Worm (Caenorhabditis elegans) whole organism, late embryonic: ENCODE results near the gene R10E8.3.
"Not testable (repeated sequence)": the region's sequence is repeated elsewhere in the genome, so short reads cannot be mapped to it uniquely, and the experiment has no call there.

Source experiments
- C08G9.2 ChIP-seq: sonication (generic microtip); optimal IDR thresholded peaks from 2 replicates; lab custom pipeline; 2016; ENCODE audit warnings: mild to moderate bottlenecking, missing genetic modification characterization, moderate library complexity, missing compliant biosample characterization
- F13H6.1 ChIP-seq: sonication (generic microtip); optimal IDR thresholded peaks from 2 replicates; lab custom pipeline; 2016; ENCODE audit warnings: missing genetic modification characterization, missing compliant biosample characterization
- T23F11.4 ChIP-seq: fragments of 200-800 bp; sonication (Bioruptor generic); optimal IDR thresholded peaks from 2 replicates; lab custom pipeline; 2018; ENCODE audit warnings: mild to moderate bottlenecking, missing genetic modification characterization, missing compliant biosample characterization
- ahr-1 ChIP-seq: sonication (generic microtip); optimal IDR thresholded peaks from 2 replicates; lab custom pipeline; 2016; ENCODE audit warnings: missing genetic modification characterization, missing compliant biosample characterization
- ceh-14 ChIP-seq: sonication (generic microtip); optimal IDR thresholded peaks from 2 replicates; lab custom pipeline; 2016; ENCODE audit warnings: missing genotype, missing genetic modification characterization, missing compliant biosample characterization
- ceh-18 ChIP-seq: sonication (generic microtip); optimal IDR thresholded peaks from 2 replicates; lab custom pipeline; 2016; ENCODE audit warnings: missing genetic modification characterization, missing compliant biosample characterization
- ceh-19 ChIP-seq: fragments of 200-800 bp; sonication (Bioruptor generic); optimal IDR thresholded peaks from 2 replicates; lab custom pipeline; 2018; ENCODE audit warnings: mild to moderate bottlenecking, missing genetic modification characterization, missing compliant biosample characterization
- ceh-2 ChIP-seq: sonication (generic microtip); optimal IDR thresholded peaks from 2 replicates; lab custom pipeline; 2016; ENCODE audit warnings: missing genotype, missing genetic modification characterization, missing compliant biosample characterization
- ceh-24 ChIP-seq: sonication (generic microtip); optimal IDR thresholded peaks from 2 replicates; lab custom pipeline; 2016; ENCODE audit warnings: mild to moderate bottlenecking, missing genetic modification characterization, missing compliant biosample characterization
- ceh-30 ChIP-seq: fragments of 150-350 bp; optimal IDR thresholded peaks from 2 replicates; lab custom pipeline; 2014; ENCODE audit warnings: missing biosample characterization, missing genetic modification characterization
- ceh-34 ChIP-seq: sonication (generic microtip); optimal IDR thresholded peaks from 2 replicates; lab custom pipeline; 2016; ENCODE audit warnings: mild to moderate bottlenecking, missing genetic modification characterization, missing compliant biosample characterization
- ceh-45 ChIP-seq: fragments of 200-800 bp; sonication (Bioruptor generic); IDR thresholded peaks from 2 replicates; pipeline ENCODE4 v1.3.6; 2022; ENCODE audit warnings: missing genetic modification reagents, missing genetic modification characterization, missing compliant biosample characterization
- che-1 ChIP-seq: sonication (generic microtip); optimal IDR thresholded peaks from 2 replicates; lab custom pipeline; 2016; ENCODE audit warnings: mild to moderate bottlenecking, missing genetic modification characterization, missing compliant biosample characterization
- elt-2 ChIP-seq: sonication (generic microtip); optimal IDR thresholded peaks from 2 replicates; lab custom pipeline; 2016; ENCODE audit warnings: missing genetic modification reagents, missing genetic modification characterization, missing compliant biosample characterization
- elt-4 ChIP-seq: sonication (generic microtip); optimal IDR thresholded peaks from 2 replicates; lab custom pipeline; 2016; ENCODE audit warnings: missing genetic modification characterization, missing compliant biosample characterization
- ets-4 ChIP-seq: sonication (generic microtip); optimal IDR thresholded peaks from 2 replicates; lab custom pipeline; 2016; ENCODE audit warnings: missing genetic modification characterization, missing compliant biosample characterization
- fax-1 ChIP-seq: sonication (generic microtip); optimal IDR thresholded peaks from 2 replicates; lab custom pipeline; 2016; ENCODE audit warnings: missing genotype, missing genetic modification characterization, missing compliant biosample characterization
- hlh-13 ChIP-seq: fragments of 200-800 bp; sonication (Bioruptor generic); optimal IDR thresholded peaks from 2 replicates; lab custom pipeline; 2018; ENCODE audit warnings: mild to moderate bottlenecking, missing genetic modification characterization, missing compliant biosample characterization
- hlh-30 ChIP-seq: sonication (generic microtip); optimal IDR thresholded peaks from 2 replicates; lab custom pipeline; 2017; ENCODE audit warnings: antibody characterized with exemption, missing genetic modification characterization, missing compliant biosample characterization; ENCODE audit not compliant: insufficient read depth
- hlh-6 ChIP-seq: sonication (generic microtip); optimal IDR thresholded peaks from 2 replicates; lab custom pipeline; 2016; ENCODE audit warnings: missing genotype, missing genetic modification characterization, missing compliant biosample characterization
- hlh-8 ChIP-seq: sonication (generic microtip); optimal IDR thresholded peaks from 2 replicates; lab custom pipeline; 2016; ENCODE audit warnings: missing genotype, missing genetic modification characterization, missing compliant biosample characterization
- lim-6 ChIP-seq: sonication (generic microtip); optimal IDR thresholded peaks from 2 replicates; lab custom pipeline; 2016; ENCODE audit warnings: missing genetic modification characterization, missing compliant biosample characterization
- madf-2 ChIP-seq: sonication (generic microtip); optimal IDR thresholded peaks from 2 replicates; lab custom pipeline; 2017; ENCODE audit warnings: missing genetic modification characterization, missing compliant biosample characterization
- mec-3 ChIP-seq: sonication (generic microtip); optimal IDR thresholded peaks from 2 replicates; lab custom pipeline; 2016; ENCODE audit warnings: borderline replicate concordance, missing genetic modification characterization, missing compliant biosample characterization
- nhr-11 ChIP-seq: fragments of 150-350 bp; optimal IDR thresholded peaks from 2 replicates; lab custom pipeline; 2014; ENCODE audit warnings: missing biosample characterization, missing genetic modification characterization
- nhr-232 ChIP-seq: sonication (generic microtip); optimal IDR thresholded peaks from 2 replicates; lab custom pipeline; 2016; ENCODE audit warnings: missing genetic modification characterization, missing compliant biosample characterization
- npax-4 ChIP-seq: sonication (generic microtip); optimal IDR thresholded peaks from 2 replicates; lab custom pipeline; 2016; ENCODE audit warnings: missing genetic modification characterization, missing compliant biosample characterization
- odd-2 ChIP-seq: sonication (generic microtip); optimal IDR thresholded peaks from 2 replicates; lab custom pipeline; 2017; ENCODE audit warnings: antibody characterized with exemption, mild to moderate bottlenecking, missing genetic modification characterization, missing compliant biosample characterization
- pag-3 ChIP-seq: sonication (generic microtip); optimal IDR thresholded peaks from 2 replicates; lab custom pipeline; 2016; ENCODE audit warnings: missing compliant biosample characterization, missing genetic modification characterization, borderline replicate concordance
- pha-2 ChIP-seq: sonication (generic microtip); optimal IDR thresholded peaks from 2 replicates; lab custom pipeline; 2017; ENCODE audit warnings: mild to moderate bottlenecking, missing genetic modification characterization, missing compliant biosample characterization
- pha-4 ChIP-seq: fragments of 150-350 bp; optimal IDR thresholded peaks from 2 replicates; lab custom pipeline; 2018; ENCODE audit warnings: missing biosample characterization, missing genetic modification reagents, missing genetic modification characterization
- pros-1 ChIP-seq: fragments of 150-350 bp; optimal IDR thresholded peaks from 2 replicates; lab custom pipeline; 2014; ENCODE audit warnings: missing biosample characterization, missing genetic modification reagents, missing genetic modification characterization
- rnt-1 ChIP-seq: sonication (generic microtip); optimal IDR thresholded peaks from 2 replicates; lab custom pipeline; 2016; ENCODE audit warnings: missing genetic modification characterization, missing compliant biosample characterization
- sdc-2 ChIP-seq: sonication (generic microtip); optimal IDR thresholded peaks from 2 replicates; lab custom pipeline; 2016; ENCODE audit warnings: missing genotype, missing genetic modification characterization, missing compliant biosample characterization
- tbx-7 ChIP-seq: sonication (generic microtip); optimal IDR thresholded peaks from 2 replicates; lab custom pipeline; 2016; ENCODE audit warnings: missing genotype, missing genetic modification characterization, missing compliant biosample characterization
- ttx-3 ChIP-seq: sonication (generic microtip); optimal IDR thresholded peaks from 2 replicates; lab custom pipeline; 2016; ENCODE audit warnings: missing genetic modification reagents, missing genetic modification characterization, missing compliant biosample characterization
- zip-5 ChIP-seq: sonication (generic microtip); optimal IDR thresholded peaks from 2 replicates; lab custom pipeline; 2016; ENCODE audit warnings: missing genetic modification characterization, missing compliant biosample characterization
- ztf-16 ChIP-seq: sonication (generic microtip); optimal IDR thresholded peaks from 2 replicates; lab custom pipeline; 2017; ENCODE audit warnings: missing genetic modification characterization, missing compliant biosample characterization

The R10E8.3 gene

ce11 chrV:18224353-18224752, 12.2 kb downstream of the R10E8.3 start, which contains the start of gene F16H6.10:
Gene F16H6.10, minus strand, starts transcription at chrV:18224453.
- TF ChIP-seq T23F11.4 (GFP tag; lab: Kevin White, UChicago) (no peak), madf-2 (no peak), odd-2 (tag; lab: Kevin White, UChicago) (no peak), ceh-45 (GFP tag; lab: Robert Waterston, UW) (no peak), pha-2 (tag; lab: Kevin White, UChicago) (no peak), ceh-19 (GFP tag; lab: Kevin White, UChicago) (no peak), ceh-24 (no peak), hlh-13 (GFP tag; lab: Kevin White, UChicago) (no peak), tbx-7 (tag; lab: Kevin White, UChicago) (no peak), ceh-34 (tag; lab: Kevin White, UChicago) (no peak), rnt-1 (tag; lab: Kevin White, UChicago) (no peak), pag-3 (no peak), hlh-8 (tag; lab: Kevin White, UChicago) (no peak), ceh-2 (no peak), pros-1 (tag; lab: Kevin White, UChicago) (no peak), nhr-11 (tag; lab: Kevin White, UChicago) (no peak), hlh-30 (tag; lab: Kevin White, UChicago) (no peak), pha-4 (tag; lab: Kevin White, UChicago) (no peak), npax-4 (no peak), lim-6 (no peak)
- TF ChIP-seq, all 69 proteins: peak for 0

- TF ChIP-seq hlh-8 (tag; lab: Kevin White, UChicago); ceh-19 (GFP tag; lab: Kevin White, UChicago); madf-2: not testable (repeated sequence)
These were observed 19.8 kb downstream of the R10E8.3 start, which contains the start of gene F16H6.9 for ce11 chrV:18216784-18217183. Gene F16H6.9, plus strand, starts transcription at chrV:18217084.

ce11 chrV:18216175-18216574, 20.4 kb downstream of the R10E8.3 start, which contains the start of gene F16H6.8:
Gene F16H6.8, minus strand, starts transcription at chrV:18216275.
- TF ChIP-seq ceh-30 (tag; lab: Kevin White, UChicago); C08G9.2; ztf-16 (tag; lab: Kevin White, UChicago): not testable (repeated sequence)

- TF ChIP-seq ztf-16 (tag; lab: Kevin White, UChicago) (no peak), sdc-2 (tag; lab: Kevin White, UChicago) (no peak), ceh-2 (no peak), F13H6.1 (tag; lab: Kevin White, UChicago) (no peak), ceh-14 (tag; lab: Kevin White, UChicago) (no peak), fax-1 (tag; lab: Kevin White, UChicago) (no peak), ets-4 (tag; lab: Kevin White, UChicago) (no peak), ahr-1 (no peak), elt-2 (tag; lab: Kevin White, UChicago) (no peak), nhr-11 (tag; lab: Kevin White, UChicago) (no peak), hlh-6 (no peak), ceh-18 (tag; lab: Kevin White, UChicago) (no peak), ttx-3 (no peak), elt-4 (tag; lab: Kevin White, UChicago) (no peak), nhr-232 (no peak), che-1 (no peak), mec-3 (no peak), hlh-8 (tag; lab: Kevin White, UChicago) (no peak), zip-5 (tag; lab: Kevin White, UChicago) (no peak)
- TF ChIP-seq, all 69 proteins: peak for 0
These were observed 23.7 kb downstream of the R10E8.3 start for ce11 chrV:18212848-18213247.
